Fruit fly (Drosophila melanogaster): ENCODE data around the gene ex.

ex gene

DNA sequence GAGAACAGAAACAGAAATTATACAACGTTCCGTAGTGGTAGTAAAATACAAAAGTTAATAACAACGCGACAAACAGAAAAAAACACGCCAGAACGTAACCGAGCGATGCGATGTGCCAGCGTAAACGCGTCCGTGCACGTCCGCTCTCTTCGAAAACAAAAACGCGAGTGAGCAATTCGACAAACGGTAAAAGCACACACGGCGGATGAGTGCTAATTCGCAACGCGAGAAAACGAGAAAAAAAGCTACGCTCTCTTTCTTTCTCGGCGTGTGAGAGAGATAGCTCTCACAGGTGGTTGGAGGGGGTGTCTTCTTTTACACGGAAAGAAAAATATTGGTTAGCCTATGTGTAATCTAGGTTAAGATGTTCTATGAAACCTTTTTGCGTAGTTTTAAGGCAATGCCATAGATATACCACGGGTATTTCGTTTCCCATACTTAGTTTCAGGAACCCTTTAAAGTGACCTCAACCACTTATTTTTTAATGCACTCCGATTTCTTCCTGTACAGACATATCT lies 41.1 kb downstream of the ex start, which contains the start of gene CG4297 (continued):
- TF ChIP-seq CG15269 (tag; optimal IDR thresholded peaks at IDR 0.05) (peak; percentile 92), PHDP (tag; optimal IDR thresholded peaks at IDR 0.05) (peak; percentile 92), CG7556 (GFP tag; optimal IDR thresholded peaks at IDR 0.05) (peak; percentile 92), ssp (GFP tag; IDR thresholded peaks at IDR 0.05) (no peak), sens (GFP tag) (peak; percentile 98), her (GFP tag; optimal IDR thresholded peaks at IDR 0.05) (peak; percentile 94), E2f2 (GFP tag; IDR thresholded peaks at IDR 0.05) (no peak), Asciz (GFP tag; optimal IDR thresholded peaks at IDR 0.05) (peak; percentile 94), BEAF-32 (GFP tag; optimal IDR thresholded peaks at IDR 0.05) (no peak), sr (GFP tag; IDR thresholded peaks at IDR 0.05) (no peak), stwl (tag; optimal IDR thresholded peaks at IDR 0.05) (no peak), da (GFP tag; optimal IDR thresholded peaks at IDR 0.05) (peak; percentile 78), Hand (GFP tag; optimal IDR thresholded peaks at IDR 0.05) (peak; percentile 94), Taf1 (GFP tag; IDR thresholded peaks at IDR 0.05) (no peak), stc (GFP tag; IDR thresholded peaks at IDR 0.05) (no peak), cg (GFP tag; optimal IDR thresholded peaks at IDR 0.05) (no peak), CG4404 (GFP tag; IDR thresholded peaks at IDR 0.05) (no peak), nom (GFP tag; optimal IDR thresholded peaks at IDR 0.05) (peak; percentile 85), CG18619 (GFP tag; optimal IDR thresholded peaks at IDR 0.05) (peak; percentile 92), cas (GFP tag; IDR thresholded peaks at IDR 0.05) (no peak), CG10959 (GFP tag; IDR thresholded peaks at IDR 0.05) (no peak), CG3847 (GFP tag; IDR thresholded peaks at IDR 0.05) (no peak), gsb (GFP tag; IDR thresholded peaks at IDR 0.05) (no peak), Aef1 (GFP tag; IDR thresholded peaks at IDR 0.05) (no peak), CG34376 (GFP tag; optimal IDR thresholded peaks at IDR 0.05) (peak; percentile 94), E2f1 (GFP tag; IDR thresholded peaks at IDR 0.05) (no peak), NC2β (GFP tag; optimal IDR thresholded peaks at IDR 0.05) (peak; percentile 90), Jarid2 (GFP tag; optimal IDR thresholded peaks at IDR 0.05) (peak; percentile 77), Lhr (GFP tag; optimal IDR thresholded peaks at IDR 0.05) (peak; percentile 76), lbe (GFP tag; optimal IDR thresholded peaks at IDR 0.05) (peak; percentile 2), CG7839 (tag; optimal IDR thresholded peaks at IDR 0.05) (peak; percentile 94), CG8924 (tag; optimal IDR thresholded peaks at IDR 0.05) (peak; percentile 93), CG32767 (GFP tag; IDR thresholded peaks at IDR 0.05) (no peak), bowl (GFP tag; IDR thresholded peaks at IDR 0.05) (no peak), B-H1 (GFP tag; IDR thresholded peaks at IDR 0.05) (no peak), tgo (GFP tag; IDR thresholded peaks at IDR 0.05) (no peak), ara (GFP tag; IDR thresholded peaks at IDR 0.05) (no peak), CG8359 (GFP tag; optimal IDR thresholded peaks at IDR 0.05; ENCODE audit: borderline replicate concordance) (peak; percentile 57), grau (tag; optimal IDR thresholded peaks at IDR 0.05) (peak; percentile 92), trem (tag; optimal IDR thresholded peaks at IDR 0.05) (peak; percentile 67), fd102C (GFP tag; optimal IDR thresholded peaks at IDR 0.05) (no peak), Atf6 (GFP tag; IDR thresholded peaks at IDR 0.05) (no peak), CG17186 (GFP tag; optimal IDR thresholded peaks at IDR 0.05) (peak; percentile 83), pum (GFP tag; optimal IDR thresholded peaks at IDR 0.05) (peak; percentile 92), Chrac-16 (GFP tag; optimal IDR thresholded peaks at IDR 0.05) (peak; percentile 89), Stat92E (GFP tag; optimal IDR thresholded peaks at IDR 0.05) (peak in 1 of 3 experiments; percentile 30), rib (GFP tag; IDR thresholded peaks at IDR 0.05) (no peak), HLH4C (GFP tag; IDR thresholded peaks at IDR 0.05; ENCODE audit: partially characterized antibody) (no peak), CG30431 (GFP tag; optimal IDR thresholded peaks at IDR 0.05) (peak; percentile 86), CG13287 (GFP tag; IDR thresholded peaks at IDR 0.05; ENCODE audit: partially characterized antibody) (no peak), slp2 (GFP tag; optimal IDR thresholded peaks at IDR 0.05) (peak; percentile 87)
